Worm (Caenorhabditis elegans) whole organism, L4/young adult: ENCODE results near the gene F52C9.3.

ENCODE experiments used
- dao-5 ChIP-seq: sonication (generic microtip); optimal IDR thresholded peaks from 2 replicates; lab custom pipeline; 2016; ENCODE audit warnings: missing genotype, missing genetic modification characterization, moderate library complexity, missing compliant biosample characterization
- him-1 ChIP-seq: sonication (generic microtip); optimal IDR thresholded peaks from 2 replicates; lab custom pipeline; 2016; ENCODE audit warnings: missing genotype, missing genetic modification reagents, missing genetic modification characterization, missing compliant biosample characterization

DNA sequence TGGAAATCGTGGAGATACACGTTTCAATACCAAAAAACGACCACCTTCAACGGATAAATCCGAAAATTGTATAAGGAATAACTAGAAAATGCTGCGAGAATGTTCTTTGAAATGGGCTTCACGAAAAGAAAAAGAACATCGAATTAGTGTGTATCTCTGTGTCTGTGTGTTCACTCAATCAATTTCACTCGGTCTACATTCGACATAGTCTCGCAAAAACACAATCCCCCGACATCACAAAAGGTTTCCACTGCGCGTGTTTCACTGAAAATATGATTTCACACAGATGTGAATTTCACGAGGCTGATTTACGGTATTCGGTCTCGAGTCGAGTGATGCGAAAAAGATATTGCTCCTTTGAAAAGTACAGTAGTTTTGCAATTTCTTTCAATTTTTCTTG, 52.0 kb downstream of the F52C9.3 start:
- TF ChIP-seq him-1 (tag; lab: Kevin White, UChicago) (no peak), dao-5 (tag; lab: Kevin White, UChicago) (no peak)
